Fruit fly (Drosophila melanogaster): ENCODE data around the gene Sfp24Bb.

Gene Sfp24Bb

DNA sequence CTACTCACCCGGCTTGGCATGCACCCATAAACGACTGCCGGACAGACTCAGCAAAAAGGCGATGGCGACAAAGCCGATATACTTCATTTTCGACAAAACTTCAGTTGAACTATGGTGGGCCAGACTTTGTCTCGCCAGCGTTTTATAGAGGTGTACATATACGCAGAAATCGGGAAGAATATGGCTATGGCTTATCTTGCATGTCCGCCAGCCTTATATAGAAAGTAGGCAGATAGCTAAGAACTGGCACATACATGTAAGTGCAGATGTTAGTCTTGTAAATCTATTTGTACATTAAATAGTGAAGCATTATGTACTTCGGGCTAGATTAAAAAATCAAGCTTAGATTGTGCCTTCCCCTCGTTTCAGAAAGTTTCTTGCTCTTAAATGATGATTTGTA, 23.5 kb upstream of the Sfp24Bb start, which contains the start of gene CG3513:
Gene CG3513 (minus strand): TSS at position 101 of the 400 bp plus-strand sequence.
- no peak for TF ChIP-seq CG4496 (GFP tag; IDR thresholded peaks at IDR 0.05)
- TF ChIP-seq CG9948 (tag; optimal IDR thresholded peaks at IDR 0.05): no peak
- no peak for TF ChIP-seq rn (GFP tag; IDR thresholded peaks at IDR 0.05)
- no peak for TF ChIP-seq CG8301 (tag; optimal IDR thresholded peaks at IDR 0.05)
- no peak for TF ChIP-seq Pif1B (GFP tag; optimal IDR thresholded peaks at IDR 0.05)
- no peak for TF ChIP-seq CG15710 (tag; optimal IDR thresholded peaks at IDR 0.05)

DNA sequence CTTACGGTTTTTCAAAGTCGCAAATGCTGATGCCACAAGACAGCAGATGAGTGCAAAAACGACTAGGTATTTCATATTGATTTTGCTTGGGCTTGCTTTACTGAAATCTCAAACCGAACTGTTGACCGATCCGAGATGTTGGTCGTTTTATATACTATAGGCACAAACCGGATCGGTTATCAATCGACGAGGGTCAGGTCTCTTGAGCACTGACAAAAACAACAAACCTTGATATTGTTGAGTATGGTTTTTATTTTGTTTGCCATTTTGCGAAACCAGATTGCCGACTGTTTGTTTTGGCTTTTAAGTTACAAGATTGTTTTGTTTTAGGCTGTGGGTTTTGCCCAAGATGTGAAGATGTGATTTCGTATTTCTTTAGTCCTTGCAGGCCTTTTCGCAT, 22.9 kb upstream of the Sfp24Bb start, which contains the start of gene CG16704:
Gene CG16704 (minus strand): TSS at position 122 of the 400 bp plus-strand sequence.
- TF ChIP-seq CG9948 (tag; optimal IDR thresholded peaks at IDR 0.05): no peak
- TF ChIP-seq gl (tag; optimal IDR thresholded peaks at IDR 0.05): no peak
- TF ChIP-seq CG17806 (tag; optimal IDR thresholded peaks at IDR 0.05): no peak
- no peak for TF ChIP-seq Ets98B (GFP tag; IDR thresholded peaks at IDR 0.05)
- TF ChIP-seq CG12605 (GFP tag; IDR thresholded peaks at IDR 0.05): no peak
- no peak for TF ChIP-seq Snoo (tag; optimal IDR thresholded peaks at IDR 0.05)

DNA sequence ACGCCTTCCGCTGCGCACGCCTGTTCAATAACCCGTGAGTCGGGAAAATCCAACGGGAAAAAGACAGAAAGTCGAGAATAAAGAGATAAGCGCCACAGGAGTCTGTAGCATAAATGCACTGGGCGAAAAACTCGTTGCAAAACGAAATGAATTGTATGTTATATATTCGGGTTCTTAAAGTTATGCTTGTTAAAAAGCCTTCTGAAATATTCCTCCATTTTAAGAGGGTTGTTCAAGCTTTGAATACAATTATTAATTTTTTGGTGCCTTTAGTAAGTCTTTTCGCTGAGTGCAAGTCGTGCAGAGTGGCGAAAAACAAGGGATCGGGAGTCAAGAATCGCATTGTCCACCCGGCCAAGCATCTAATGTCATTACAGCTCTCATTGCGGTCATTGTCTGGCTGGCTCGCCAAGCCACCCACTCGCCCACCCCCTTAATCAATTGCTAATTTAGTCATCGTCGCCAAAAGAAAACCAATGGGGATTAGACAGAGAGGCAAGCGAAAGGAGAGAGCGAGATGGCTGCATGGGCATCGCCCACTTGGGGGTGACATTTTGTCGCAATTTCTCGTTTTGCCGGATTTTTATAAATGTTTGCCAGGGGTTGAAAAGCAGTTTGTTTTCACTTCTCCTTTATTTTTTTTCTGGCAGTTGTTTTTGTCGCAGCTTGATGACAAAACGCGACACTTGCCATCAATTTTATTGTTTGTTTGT, 15.7 kb upstream of the Sfp24Bb start:
- TF ChIP-seq CG8301 (tag; optimal IDR thresholded peaks at IDR 0.05) (no peak), Pif1B (GFP tag; optimal IDR thresholded peaks at IDR 0.05) (no peak), Pif1A (GFP tag; optimal IDR thresholded peaks at IDR 0.05) (no peak), gl (tag; optimal IDR thresholded peaks at IDR 0.05) (no peak), Ets98B (GFP tag; IDR thresholded peaks at IDR 0.05) (no peak), CG8159 (tag; optimal IDR thresholded peaks at IDR 0.05) (peak; percentile 16), CG32121 (GFP tag; IDR thresholded peaks at IDR 0.05) (no peak), CG34367 (tag; optimal IDR thresholded peaks at IDR 0.05) (no peak)

DNA sequence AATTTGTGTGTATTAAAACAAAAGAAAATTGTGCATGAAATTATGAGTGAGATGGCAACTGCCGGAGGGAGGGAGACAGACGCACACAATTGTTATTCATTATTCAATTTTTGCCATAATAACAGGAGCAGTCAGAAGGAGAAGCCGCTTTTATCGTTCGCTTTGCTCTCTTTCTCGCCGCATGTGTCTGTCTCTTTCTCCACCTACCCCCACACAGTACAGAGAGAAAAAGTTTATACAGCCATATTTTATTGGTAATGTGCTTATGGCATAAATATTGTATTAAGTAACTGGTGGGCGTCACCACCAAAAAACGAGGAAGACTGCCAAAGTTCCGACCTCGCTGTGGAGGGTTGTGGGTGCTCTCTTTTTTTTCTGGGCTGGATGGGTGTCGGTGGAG, 12.9 kb upstream of the Sfp24Bb start:
- TF ChIP-seq D1 (tag; optimal IDR thresholded peaks at IDR 0.05) (no peak), CG8159 (tag; optimal IDR thresholded peaks at IDR 0.05) (no peak), CG32121 (GFP tag; IDR thresholded peaks at IDR 0.05) (no peak), CG15710 (tag; optimal IDR thresholded peaks at IDR 0.05) (no peak), CG9948 (tag; optimal IDR thresholded peaks at IDR 0.05) (no peak), EcR (GFP tag; optimal IDR thresholded peaks at IDR 0.05) (no peak), rn (GFP tag; IDR thresholded peaks at IDR 0.05) (no peak), gl (tag; optimal IDR thresholded peaks at IDR 0.05) (no peak), Pif1B (GFP tag; optimal IDR thresholded peaks at IDR 0.05) (no peak), CG4496 (GFP tag; IDR thresholded peaks at IDR 0.05) (no peak), CG13204 (GFP tag; optimal IDR thresholded peaks at IDR 0.05) (no peak), CG14655 (GFP tag; optimal IDR thresholded peaks at IDR 0.05) (no peak), Pif1A (GFP tag; optimal IDR thresholded peaks at IDR 0.05) (no peak)

DNA sequence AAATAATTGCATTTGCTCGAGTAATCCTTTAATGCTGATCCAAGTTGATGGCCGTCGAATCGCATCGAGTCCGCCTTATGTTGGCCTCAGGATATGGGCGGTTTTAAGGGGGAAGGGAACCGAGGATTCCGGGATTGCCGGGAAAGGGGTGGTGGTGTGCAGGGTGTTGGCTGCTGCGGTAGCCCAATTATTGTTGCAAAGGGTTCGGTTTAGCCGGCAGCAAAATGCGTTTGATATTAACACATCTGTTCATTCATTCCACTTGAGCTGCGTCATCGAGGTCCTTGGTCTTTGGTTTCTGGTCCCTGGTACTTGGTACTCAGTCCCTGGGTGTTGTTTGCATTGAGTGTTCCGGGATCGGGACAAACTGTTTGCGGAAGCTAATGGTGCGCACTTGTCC, 11.8 kb upstream of the Sfp24Bb start:
- TF ChIP-seq CG4496 (GFP tag; IDR thresholded peaks at IDR 0.05) (no peak), gl (tag; optimal IDR thresholded peaks at IDR 0.05) (no peak), rn (GFP tag; IDR thresholded peaks at IDR 0.05) (no peak), CG9948 (tag; optimal IDR thresholded peaks at IDR 0.05) (no peak), CG32121 (GFP tag; IDR thresholded peaks at IDR 0.05) (no peak), CG8159 (tag; optimal IDR thresholded peaks at IDR 0.05) (no peak)

DNA sequence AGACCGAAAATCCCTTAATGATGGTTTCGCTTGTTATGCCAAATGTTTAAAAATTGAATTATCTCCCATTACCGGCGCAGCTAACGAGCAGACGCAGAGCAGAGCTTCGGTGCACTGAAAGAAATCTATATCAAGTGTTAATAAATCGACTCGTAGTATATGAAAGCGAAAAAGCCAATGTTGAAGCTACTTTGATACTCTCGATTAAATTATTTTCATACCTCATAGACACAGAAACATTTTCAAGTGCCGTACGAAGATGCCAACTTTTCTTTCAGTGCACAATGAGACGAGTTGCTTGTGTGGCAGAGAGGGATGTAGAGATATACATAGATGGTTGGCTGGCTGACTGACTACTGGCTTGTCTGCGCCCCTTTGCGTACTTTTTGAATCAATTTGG, 6.2 kb upstream of the Sfp24Bb start:
- TF ChIP-seq rn (GFP tag; IDR thresholded peaks at IDR 0.05) (no peak), gl (tag; optimal IDR thresholded peaks at IDR 0.05) (no peak), Ets98B (GFP tag; IDR thresholded peaks at IDR 0.05) (no peak), CG9948 (tag; optimal IDR thresholded peaks at IDR 0.05) (no peak), CG15710 (tag; optimal IDR thresholded peaks at IDR 0.05) (no peak), CG17806 (tag; optimal IDR thresholded peaks at IDR 0.05) (no peak), CG12605 (GFP tag; IDR thresholded peaks at IDR 0.05) (no peak), D1 (tag; optimal IDR thresholded peaks at IDR 0.05) (no peak), CG32121 (GFP tag; IDR thresholded peaks at IDR 0.05) (no peak), Pif1B (GFP tag; optimal IDR thresholded peaks at IDR 0.05) (no peak), CG10348 (GFP tag; IDR thresholded peaks at IDR 0.05) (no peak), CG34367 (tag; optimal IDR thresholded peaks at IDR 0.05) (no peak), CG14655 (GFP tag; optimal IDR thresholded peaks at IDR 0.05) (no peak), CG4496 (GFP tag; IDR thresholded peaks at IDR 0.05) (no peak)

DNA sequence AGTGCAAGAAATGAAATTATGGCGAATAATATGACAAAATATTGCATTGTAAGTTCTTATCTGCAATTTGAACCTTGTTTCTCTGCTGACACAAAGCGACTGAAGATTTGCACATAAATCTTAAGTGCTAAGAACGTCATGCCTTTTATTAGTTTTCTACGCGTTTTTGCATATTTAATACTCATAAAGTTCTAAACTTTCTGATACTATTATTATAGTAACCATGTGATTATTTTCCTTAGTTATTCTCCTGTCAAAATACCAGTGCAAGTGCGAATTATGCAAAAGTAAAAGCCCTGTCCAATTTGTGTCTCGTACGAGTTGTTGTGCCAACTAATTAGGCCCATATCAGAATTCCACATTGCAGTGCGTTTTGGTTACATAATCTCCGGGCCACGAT, 906 bp upstream of the Sfp24Bb start, which contains the start of gene Sfp24Bc:
Gene Sfp24Bc (minus strand): TSS at position 101 of the 400 bp plus-strand sequence.
- TF ChIP-seq rn (GFP tag; IDR thresholded peaks at IDR 0.05) (no peak), CG34367 (tag; optimal IDR thresholded peaks at IDR 0.05) (no peak), CG17806 (tag; optimal IDR thresholded peaks at IDR 0.05) (no peak), CG9948 (tag; optimal IDR thresholded peaks at IDR 0.05) (no peak), CG14655 (GFP tag; optimal IDR thresholded peaks at IDR 0.05) (no peak), CG32121 (GFP tag; IDR thresholded peaks at IDR 0.05) (no peak)

Measured in whole organism, pupa.